Worm (Caenorhabditis elegans) whole organism, dauer: ENCODE data around the gene F56D6.12.

Source experiments
- unc-62 ChIP-seq: sonication (generic microtip); optimal IDR thresholded peaks from 2 replicates; lab custom pipeline; 2017; ENCODE audit warnings: missing biosample characterization, missing genetic modification reagents, missing genetic modification characterization

F56D6.12 gene

ce11 chrIV:3907506-3908188 lies at the start of gene F56D6.12, which contains the start of gene F56D6.22:
F56D6.12 (plus strand) TSS chrIV:3908138.
F56D6.22 (minus strand) TSS chrIV:3907606.
- no peak for TF ChIP-seq unc-62 (GFP tag; lab: Kevin White, UChicago)

- TF ChIP-seq unc-62 (GFP tag; lab: Kevin White, UChicago) = no peak
Observed at ce11 chrIV:3859552-3859951, 48.4 kb upstream of the F56D6.12 start.

- TF ChIP-seq unc-62 (GFP tag; lab: Kevin White, UChicago) = no peak
Observed at ce11 chrIV:3860419-3860818, 47.5 kb upstream of the F56D6.12 start.

ce11 chrIV:3862948-3863347 lies 45.0 kb upstream of the F56D6.12 start:
- no peak for TF ChIP-seq unc-62 (GFP tag; lab: Kevin White, UChicago)

ce11 chrIV:3864944-3865343 lies 43.0 kb upstream of the F56D6.12 start, which contains the start of gene aat-8:
aat-8 (minus strand) TSS chrIV:3865044.
- no peak for TF ChIP-seq unc-62 (GFP tag; lab: Kevin White, UChicago)

ce11 chrIV:3866018-3866417 lies 41.9 kb upstream of the F56D6.12 start:
- TF ChIP-seq unc-62 (GFP tag; lab: Kevin White, UChicago) = no peak

- no peak for TF ChIP-seq unc-62 (GFP tag; lab: Kevin White, UChicago)
Observed at ce11 chrIV:3867252-3867651, 40.7 kb upstream of the F56D6.12 start, which contains the start of gene F37C4.4. F37C4.4 (plus strand) TSS chrIV:3867309.

ce11 chrIV:3869875-3870274 lies 38.1 kb upstream of the F56D6.12 start:
- no peak for TF ChIP-seq unc-62 (GFP tag; lab: Kevin White, UChicago)

- no peak for TF ChIP-seq unc-62 (GFP tag; lab: Kevin White, UChicago)
Observed at ce11 chrIV:3873195-3873594, 34.7 kb upstream of the F56D6.12 start.

ce11 chrIV:3873706-3874105 lies 34.2 kb upstream of the F56D6.12 start, which contains the start of gene F37C4.5:
F37C4.5 (minus strand) TSS chrIV:3873806.
- no peak for TF ChIP-seq unc-62 (GFP tag; lab: Kevin White, UChicago)

- TF ChIP-seq unc-62 (GFP tag; lab: Kevin White, UChicago) = no peak
Observed at ce11 chrIV:3874417-3874816, 33.5 kb upstream of the F56D6.12 start.

- no peak for TF ChIP-seq unc-62 (GFP tag; lab: Kevin White, UChicago)
Observed at ce11 chrIV:3875260-3875659, 32.7 kb upstream of the F56D6.12 start.

- no peak for TF ChIP-seq unc-62 (GFP tag; lab: Kevin White, UChicago)
Observed at ce11 chrIV:3876955-3877354, 31.0 kb upstream of the F56D6.12 start.

- no peak for TF ChIP-seq unc-62 (GFP tag; lab: Kevin White, UChicago)
Observed at ce11 chrIV:3878283-3878938, 29.5 kb upstream of the F56D6.12 start, which contains the start of gene F37C4.6. F37C4.6 (minus strand) TSS chrIV:3878333.

ce11 chrIV:3881119-3881518 lies 26.8 kb upstream of the F56D6.12 start, which contains the start of the genes F37C4.8 and oac-23:
F37C4.8 (minus strand) TSS chrIV:3881219.
oac-23 (plus strand) TSS chrIV:3881441.
- TF ChIP-seq unc-62 (GFP tag; lab: Kevin White, UChicago) = no peak

ce11 chrIV:3885369-3885768 lies 22.6 kb upstream of the F56D6.12 start, which contains the start of gene oac-22:
oac-22 (plus strand) TSS chrIV:3885669.
- no peak for TF ChIP-seq unc-62 (GFP tag; lab: Kevin White, UChicago)
